Worm (Caenorhabditis elegans) whole organism, early embryonic: ENCODE measurements around the gene C32D5.8.

ENCODE experiments used
- hmbx-1 ChIP-seq: sonication (generic microtip); optimal IDR thresholded peaks from 2 replicates; lab custom pipeline; 2016; ENCODE audit warnings: mild to moderate bottlenecking, missing genetic modification characterization, missing compliant biosample characterization
- sea-1 ChIP-seq: fragments of 200-800 bp; sonication (Bioruptor generic); conservative IDR thresholded peaks from 2 replicates; pipeline ENCODE4 v1.3.6; 2022; ENCODE audit warnings: missing genetic modification characterization, missing compliant biosample characterization

DNA sequence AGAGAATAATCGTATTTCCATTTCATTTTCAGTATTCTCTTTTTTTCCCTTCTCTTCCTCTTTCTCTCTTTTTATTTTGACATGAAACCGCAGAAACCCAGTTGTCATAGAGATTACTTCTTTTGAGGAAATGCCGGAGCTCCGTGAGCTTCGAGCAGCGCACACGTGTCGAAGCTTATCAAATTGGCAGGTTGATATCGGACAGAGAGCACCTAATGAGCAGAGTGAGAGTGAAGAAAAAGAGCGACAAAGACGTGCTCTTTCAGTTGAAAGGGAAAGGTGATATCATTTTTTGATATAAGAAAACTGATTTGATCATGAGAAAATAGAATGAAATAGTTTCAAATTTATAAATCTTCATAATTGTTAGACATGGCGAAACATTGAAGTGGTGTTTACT lies 10.4 kb downstream of the C32D5.8 start, which contains the start of gene C32D5.14:
- TF ChIP-seq hmbx-1 (tag; lab: Kevin White, UChicago) = no peak
- TF ChIP-seq sea-1 (GFP tag; lab: Robert Waterston, UW) = no peak
